Fruit fly (Drosophila melanogaster): ENCODE results near the gene CG7394.

DNA sequence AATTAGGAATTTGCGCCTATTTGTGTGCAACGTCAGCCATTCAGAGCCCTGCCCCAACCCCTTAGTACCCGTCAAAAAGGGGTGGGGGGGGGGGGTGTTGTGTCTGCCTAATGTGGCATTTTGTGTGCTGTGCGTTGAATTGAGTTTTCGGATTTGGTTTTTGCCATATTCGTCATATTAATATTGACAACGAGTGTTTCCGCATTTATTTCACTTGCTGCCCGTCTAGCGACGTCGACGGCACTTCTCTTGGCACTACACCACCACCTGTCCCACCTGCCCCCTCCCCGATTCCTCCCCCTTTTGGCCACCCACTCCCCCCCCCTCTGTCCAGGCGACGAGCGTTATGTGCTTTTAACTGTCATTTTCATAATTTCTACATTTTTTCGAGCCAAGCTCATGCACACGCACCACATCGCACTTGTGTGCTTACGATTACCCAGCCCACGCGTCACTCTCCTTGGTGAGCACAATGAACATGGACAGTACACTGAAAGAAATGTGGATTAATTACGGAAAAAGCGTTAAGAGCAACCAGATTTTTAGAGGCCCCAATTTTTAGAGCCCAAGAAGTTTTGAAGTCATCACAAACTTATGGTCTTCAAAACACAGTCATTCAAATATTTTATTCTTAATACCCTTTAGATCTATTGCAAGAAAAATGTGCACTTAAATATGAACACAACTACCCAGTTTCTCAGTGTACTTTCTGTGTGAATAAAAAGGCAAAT lies 46.3 kb upstream of the CG7394 start:
- TF ChIP-seq psq (optimal IDR thresholded peaks at IDR 0.05) (no peak), EcR (GFP tag; optimal IDR thresholded peaks at IDR 0.05) (no peak)

Measured in whole organism.